Worm (Caenorhabditis elegans) whole organism, L1 larva: ENCODE measurements around the gene H28G03.2.

Source experiments
- aha-1 ChIP-seq: fragments of 150-350 bp; optimal IDR thresholded peaks from 2 replicates; lab custom pipeline; 2014; ENCODE audit warnings: missing biosample characterization, missing genetic modification characterization
- alr-1 ChIP-seq: fragments of 200-800 bp; sonication (Bioruptor generic); optimal IDR thresholded peaks from 2 replicates; lab custom pipeline; 2018; ENCODE audit warnings: borderline replicate concordance, mild to moderate bottlenecking, missing genetic modification characterization, missing compliant biosample characterization
- blmp-1 ChIP-seq: fragments of 150-350 bp; optimal IDR thresholded peaks from 2 replicates; lab custom pipeline; 2014; ENCODE audit warnings: missing biosample characterization, missing genetic modification characterization
- ceh-63 ChIP-seq: fragments of 200-800 bp; sonication (Bioruptor generic); optimal IDR thresholded peaks from 2 replicates; lab custom pipeline; 2018; ENCODE audit warnings: mild to moderate bottlenecking, missing genetic modification characterization, missing compliant biosample characterization
- ceh-8 ChIP-seq: fragments of 200-800 bp; sonication (Bioruptor generic); optimal IDR thresholded peaks from 2 replicates; lab custom pipeline; 2018; ENCODE audit warnings: mild to moderate bottlenecking, missing genetic modification characterization, moderate library complexity, missing compliant biosample characterization
- ces-1 ChIP-seq: fragments of 150-350 bp; optimal IDR thresholded peaks from 2 replicates; lab custom pipeline; 2014; ENCODE audit warnings: missing biosample characterization, missing genetic modification reagents, missing genetic modification characterization
- dsc-1 ChIP-seq: sonication (generic microtip); optimal IDR thresholded peaks from 2 replicates; lab custom pipeline; 2016; ENCODE audit warnings: mild to moderate bottlenecking, missing genetic modification characterization, missing compliant biosample characterization
- egl-13 ChIP-seq: sonication (generic microtip); optimal IDR thresholded peaks from 2 replicates; lab custom pipeline; 2016; ENCODE audit warnings: missing genotype, missing genetic modification reagents, missing genetic modification characterization, missing compliant biosample characterization
- egl-27 ChIP-seq, 2 experiments: fragments of 150-350 bp in 1 of 2; sonication (generic microtip); optimal IDR thresholded peaks; 3 replicates each; lab custom pipeline; 2017 to 2018; ENCODE audit warnings: missing biosample characterization in 2 of 2, missing genetic modification characterization in 2 of 2, missing genetic modification reagents in 2 of 2
- elt-2 ChIP-seq: sonication (generic microtip); optimal IDR thresholded peaks from 2 replicates; lab custom pipeline; 2016; ENCODE audit warnings: missing genetic modification characterization, mild to moderate bottlenecking, inconsistent platforms, missing compliant biosample characterization, missing genetic modification reagents
- fkh-4 ChIP-seq: sonication (generic microtip); optimal IDR thresholded peaks from 2 replicates; lab custom pipeline; 2016; ENCODE audit warnings: missing compliant biosample characterization, missing genetic modification characterization, borderline replicate concordance
- hlh-4 ChIP-seq: sonication (generic microtip); optimal IDR thresholded peaks from 2 replicates; lab custom pipeline; 2016; ENCODE audit warnings: mild to moderate bottlenecking, missing genetic modification characterization, missing compliant biosample characterization
- irx-1 ChIP-seq: sonication (generic microtip); optimal IDR thresholded peaks from 2 replicates; lab custom pipeline; 2016; ENCODE audit warnings: missing genetic modification characterization, missing compliant biosample characterization
- lin-14 ChIP-seq: fragments of 200-800 bp; sonication (Bioruptor generic); optimal IDR thresholded peaks from 2 replicates; lab custom pipeline; 2018; ENCODE audit warnings: mild to moderate bottlenecking, missing genetic modification characterization, moderate library complexity, missing compliant biosample characterization
- lin-15B ChIP-seq: fragments of 150-350 bp; sonication (generic microtip); optimal IDR thresholded peaks from 3 replicates; lab custom pipeline; 2014; ENCODE audit warnings: missing biosample characterization, missing genetic modification characterization
- lin-35 ChIP-seq, 2 experiments: fragments of 150-350 bp; optimal IDR thresholded peaks; 2 replicates each; lab custom pipeline; 2014; ENCODE audit warnings: missing biosample characterization in 2 of 2, missing genetic modification characterization in 2 of 2, missing genetic modification reagents in 2 of 2
- lsy-2 ChIP-seq, 2 experiments: fragments of 150-350 bp; optimal IDR thresholded peaks; 2 replicates each; lab custom pipeline; 2014; ENCODE audit warnings: missing biosample characterization in 2 of 2, missing genetic modification characterization in 2 of 2
- mdl-1 ChIP-seq, 2 experiments: fragments of 150-350 bp; optimal IDR thresholded peaks; 2 replicates each; lab custom pipeline; 2014 to 2017; ENCODE audit warnings: missing biosample characterization in 2 of 2, missing genetic modification characterization in 2 of 2, inconsistent platforms in 1 of 2
- mep-1 ChIP-seq: fragments of 150-350 bp; optimal IDR thresholded peaks from 2 replicates; lab custom pipeline; 2014; ENCODE audit warnings: missing biosample characterization, missing genetic modification characterization
- nhr-20 ChIP-seq: sonication (generic microtip); optimal IDR thresholded peaks from 2 replicates; lab custom pipeline; 2016; ENCODE audit warnings: mild to moderate bottlenecking, missing genetic modification characterization, missing compliant biosample characterization
- nhr-47 ChIP-seq: sonication (generic microtip); optimal IDR thresholded peaks from 2 replicates; lab custom pipeline; 2016; ENCODE audit warnings: mild to moderate bottlenecking, missing genetic modification characterization, moderate library complexity, missing compliant biosample characterization
- nhr-71 ChIP-seq: sonication (generic microtip); optimal IDR thresholded peaks from 2 replicates; lab custom pipeline; 2016; ENCODE audit warnings: mild to moderate bottlenecking, missing genetic modification characterization, moderate library complexity, missing compliant biosample characterization
- nhr-77 ChIP-seq: fragments of 150-350 bp; optimal IDR thresholded peaks from 2 replicates; lab custom pipeline; 2014; ENCODE audit warnings: missing biosample characterization, missing genetic modification characterization
- pax-3 ChIP-seq: fragments of 200-800 bp; sonication (Bioruptor generic); optimal IDR thresholded peaks from 2 replicates; lab custom pipeline; 2018; ENCODE audit warnings: mild to moderate bottlenecking, missing genetic modification characterization, moderate library complexity, missing compliant biosample characterization
- sox-4 ChIP-seq: sonication (generic microtip); optimal IDR thresholded peaks from 2 replicates; lab custom pipeline; 2016; ENCODE audit warnings: missing genetic modification characterization, missing compliant biosample characterization
- sptf-1 ChIP-seq: fragments of 150-350 bp; optimal IDR thresholded peaks from 2 replicates; lab custom pipeline; 2014; ENCODE audit warnings: missing biosample characterization, missing genetic modification characterization
- swsn-7 ChIP-seq: sonication (generic microtip); optimal IDR thresholded peaks from 2 replicates; lab custom pipeline; 2016; ENCODE audit warnings: missing genetic modification characterization, missing compliant biosample characterization
- tbx-2 ChIP-seq: sonication (generic microtip); optimal IDR thresholded peaks from 2 replicates; lab custom pipeline; 2016; ENCODE audit warnings: missing genetic modification characterization, missing compliant biosample characterization
- tlp-1 ChIP-seq: fragments of 150-350 bp; optimal IDR thresholded peaks from 2 replicates; lab custom pipeline; 2014; ENCODE audit warnings: missing biosample characterization, missing genetic modification characterization
- unc-62 ChIP-seq: fragments of 150-350 bp; optimal IDR thresholded peaks from 2 replicates; lab custom pipeline; 2014; ENCODE audit warnings: missing biosample characterization, missing genetic modification reagents, missing genetic modification characterization
- zag-1 ChIP-seq: fragments of 150-350 bp; optimal IDR thresholded peaks from 2 replicates; lab custom pipeline; 2014; ENCODE audit warnings: missing biosample characterization, missing genetic modification characterization
- ztf-11 ChIP-seq, 2 experiments: sonication (generic microtip); optimal IDR thresholded peaks; 2 replicates each; lab custom pipeline; 2016 to 2017; ENCODE audit warnings: missing genetic modification characterization in 2 of 2, missing biosample characterization in 1 of 2, missing compliant biosample characterization in 1 of 2

The H28G03.2 gene

ce11 chrX:5249603-5250002 lies 44.0 kb downstream of the H28G03.2 start, which contains the start of gene Y34B4A.10:
TSS of gene Y34B4A.10 (plus strand) at chrX:5249903.
- TF ChIP-seq hlh-4 (tag; lab: Kevin White, UChicago): no peak
- TF ChIP-seq blmp-1 (tag; lab: Kevin White, UChicago): peak; percentile 29

ce11 chrX:5252798-5253197 lies 47.2 kb downstream of the H28G03.2 start, which contains the start of gene nspg-14:
TSS of gene nspg-14 (plus strand) at chrX:5253047.
- no peak for TF ChIP-seq sptf-1 (tag; lab: Kevin White, UChicago)
- TF ChIP-seq nhr-47: no peak
- TF ChIP-seq lin-14 (GFP tag; lab: Kevin White, UChicago): peak; percentile 10
- TF ChIP-seq elt-2: peak; percentile 61
- no peak for TF ChIP-seq mep-1 (tag; lab: Kevin White, UChicago)
- TF ChIP-seq nhr-71 (tag; lab: Kevin White, UChicago): no peak

ce11 chrX:5254894-5255293 lies 49.3 kb downstream of the H28G03.2 start, which contains the start of gene nspg-13:
TSS of gene nspg-13 (plus strand) at chrX:5255194.
- TF ChIP-seq nhr-77 (tag; lab: Kevin White, UChicago): no peak
- no peak for TF ChIP-seq egl-27 (tag; optimal IDR thresholded peaks at IDR 0.05; lab: Kevin White, UChicago)
- no peak for TF ChIP-seq mdl-1 (tag; optimal IDR thresholded peaks at IDR 0.05; lab: Kevin White, UChicago)
- no peak for TF ChIP-seq lin-15B
- no peak for TF ChIP-seq ztf-11 (tag; optimal IDR thresholded peaks at IDR 0.05; lab: Kevin White, UChicago)
- no peak for TF ChIP-seq lin-35 (GFP tag; optimal IDR thresholded peaks at IDR 0.05; lab: Kevin White, UChicago)
- TF ChIP-seq sox-4: no peak
- TF ChIP-seq tbx-2 (tag; lab: Kevin White, UChicago): no peak
- no peak for TF ChIP-seq nhr-20 (tag; lab: Kevin White, UChicago)
- no peak for TF ChIP-seq ceh-63
- no peak for TF ChIP-seq aha-1
- no peak for TF ChIP-seq ceh-8 (GFP tag; lab: Kevin White, UChicago)
- no peak for TF ChIP-seq elt-2

ce11 chrX:5255320-5255719 lies 49.8 kb downstream of the H28G03.2 start:
- no peak for TF ChIP-seq ceh-8 (GFP tag; lab: Kevin White, UChicago)
- no peak for TF ChIP-seq egl-13 (tag; lab: Kevin White, UChicago)
- TF ChIP-seq zag-1: no peak
- peak; percentile 64 for TF ChIP-seq elt-2
- TF ChIP-seq ces-1 (GFP tag; lab: Kevin White, UChicago): no peak
- TF ChIP-seq lsy-2 (tag; optimal IDR thresholded peaks at IDR 0.05; lab: Kevin White, UChicago): no peak
- no peak for TF ChIP-seq swsn-7 (tag; lab: Kevin White, UChicago)
- TF ChIP-seq, all 84 proteins: peak for 1

ce11 chrX:5256999-5257398 lies 51.4 kb downstream of the H28G03.2 start, which contains the start of gene nspg-12:
TSS of gene nspg-12 (plus strand) at chrX:5257299.
- no peak for TF ChIP-seq alr-1 (tag; lab: Kevin White, UChicago)
- peak; percentile 52 for TF ChIP-seq elt-2

ce11 chrX:5260389-5260788 lies 54.8 kb downstream of the H28G03.2 start:
- TF ChIP-seq fkh-4 (tag; lab: Kevin White, UChicago): peak; percentile 86
- TF ChIP-seq dsc-1 (tag; lab: Kevin White, UChicago): peak; percentile 97
- TF ChIP-seq ceh-8 (GFP tag; lab: Kevin White, UChicago): no peak

- TF ChIP-seq pax-3 (tag; lab: Kevin White, UChicago): no peak
- peak; percentile 6 for TF ChIP-seq tlp-1 (tag; lab: Kevin White, UChicago)
- no peak for TF ChIP-seq irx-1 (tag; lab: Kevin White, UChicago)
- no peak for TF ChIP-seq unc-62
- TF ChIP-seq elt-2: peak; percentile 31
Observed at ce11 chrX:5262033-5262432, 56.5 kb downstream of the H28G03.2 start.
